Fruit fly (Drosophila melanogaster) whole organism, pupa: ENCODE results near the gene CG32299.

ENCODE experiments used
- CG10348 ChIP-seq: fragments of 200-800 bp; sonication (Bioruptor generic); IDR thresholded peaks from 2 replicates; pipeline ENCODE4 v1.3.6; 2022; ENCODE audit warnings: missing biosample characterization, missing genetic modification characterization
- CG12605 ChIP-seq: fragments of 200-800 bp; sonication (Bioruptor generic); IDR thresholded peaks from 2 replicates; pipeline ENCODE4 v1.3.6; 2022; ENCODE audit warnings: missing biosample characterization, missing genetic modification characterization
- CG13204 ChIP-seq: fragments of 200-800 bp; sonication (Bioruptor generic); optimal IDR thresholded peaks from 2 replicates; lab custom pipeline; 2018; ENCODE audit warnings: missing biosample characterization, mild to moderate bottlenecking, missing genetic modification characterization, moderate library complexity
- CG14655 ChIP-seq: fragments of 200-800 bp; sonication (Bioruptor generic); optimal IDR thresholded peaks from 3 replicates; lab custom pipeline; 2017; ENCODE audit warnings: mild to moderate bottlenecking, missing biosample characterization, missing genetic modification reagents, missing genetic modification characterization
- CG15710 ChIP-seq: fragments of 200-800 bp; sonication (Bioruptor generic); optimal IDR thresholded peaks from 2 replicates; lab custom pipeline; 2018; ENCODE audit warnings: missing biosample characterization, mild to moderate bottlenecking, missing genetic modification characterization, moderate library complexity
- CG17806 ChIP-seq: fragments of 200-800 bp; sonication (Bioruptor generic); optimal IDR thresholded peaks from 2 replicates; lab custom pipeline; 2018; ENCODE audit warnings: missing biosample characterization, mild to moderate bottlenecking, missing genetic modification characterization, moderate library complexity
- CG32121 ChIP-seq: fragments of 200-800 bp; sonication (Bioruptor generic); IDR thresholded peaks from 2 replicates; pipeline ENCODE4 v1.3.6; 2022; ENCODE audit warnings: missing biosample characterization, missing genetic modification characterization
- CG34367 ChIP-seq: fragments of 200-800 bp; sonication (Bioruptor generic); optimal IDR thresholded peaks from 2 replicates; lab custom pipeline; 2018; ENCODE audit warnings: missing biosample characterization, mild to moderate bottlenecking, missing genetic modification characterization
- CG4496 ChIP-seq: fragments of 200-800 bp; sonication (Bioruptor generic); IDR thresholded peaks from 3 replicates; pipeline ENCODE4 v1.3.6; 2022; ENCODE audit warnings: missing biosample characterization, missing genetic modification characterization
- CG8159 ChIP-seq: fragments of 200-800 bp; sonication (Bioruptor generic); optimal IDR thresholded peaks from 3 replicates; lab custom pipeline; 2018; ENCODE audit warnings: missing biosample characterization, mild to moderate bottlenecking, missing genetic modification characterization, moderate library complexity
- CG8301 ChIP-seq: fragments of 200-800 bp; sonication (Bioruptor generic); optimal IDR thresholded peaks from 2 replicates; lab custom pipeline; 2018; ENCODE audit warnings: missing biosample characterization, mild to moderate bottlenecking, missing genetic modification characterization
- CG9948 ChIP-seq: fragments of 200-800 bp; sonication (Bioruptor generic); optimal IDR thresholded peaks from 2 replicates; lab custom pipeline; 2018; ENCODE audit warnings: missing biosample characterization, mild to moderate bottlenecking, missing genetic modification characterization, moderate library complexity
- D1 ChIP-seq: fragments of 200-800 bp; sonication (Bioruptor generic); optimal IDR thresholded peaks from 2 replicates; lab custom pipeline; 2018; ENCODE audit warnings: missing biosample characterization, mild to moderate bottlenecking, missing genetic modification characterization, moderate library complexity
- EcR ChIP-seq: fragments of 200-800 bp; sonication (Bioruptor generic); optimal IDR thresholded peaks from 3 replicates; lab custom pipeline; 2019; ENCODE audit warnings: missing biosample characterization, missing genetic modification characterization, mild to moderate bottlenecking, moderate library complexity, missing genetic modification reagents
- Ets98B ChIP-seq: fragments of 200-800 bp; sonication (Bioruptor generic); IDR thresholded peaks from 2 replicates; pipeline ENCODE4 v1.3.6; 2022; ENCODE audit warnings: missing biosample characterization, missing genetic modification characterization
- Pif1A ChIP-seq: fragments of 200-800 bp; sonication (Bioruptor generic); optimal IDR thresholded peaks from 3 replicates; lab custom pipeline; 2016; ENCODE audit warnings: missing biosample characterization, missing genetic modification characterization
- Pif1B ChIP-seq: fragments of 200-800 bp; sonication (Bioruptor generic); optimal IDR thresholded peaks from 3 replicates; lab custom pipeline; 2016; ENCODE audit warnings: missing biosample characterization, missing genetic modification characterization
- Snoo ChIP-seq: fragments of 200-800 bp; sonication (Bioruptor generic); optimal IDR thresholded peaks from 3 replicates; lab custom pipeline; 2017; ENCODE audit warnings: missing biosample characterization, mild to moderate bottlenecking, missing genetic modification characterization, inconsistent platforms
- fd96Ca ChIP-seq: fragments of 200-800 bp; sonication (Bioruptor generic); IDR thresholded peaks from 3 replicates; pipeline ENCODE4 v1.3.6; 2022; ENCODE audit warnings: missing biosample characterization, missing genetic modification characterization
- gl ChIP-seq: fragments of 200-800 bp; sonication (Bioruptor generic); optimal IDR thresholded peaks from 2 replicates; lab custom pipeline; 2018; ENCODE audit warnings: missing biosample characterization, mild to moderate bottlenecking, missing genetic modification characterization
- rn ChIP-seq: fragments of 200-800 bp; sonication (Bioruptor generic); IDR thresholded peaks from 2 replicates; pipeline ENCODE4 v1.3.6; 2022; ENCODE audit warnings: missing biosample characterization, missing genetic modification characterization

The CG32299 gene

DNA sequence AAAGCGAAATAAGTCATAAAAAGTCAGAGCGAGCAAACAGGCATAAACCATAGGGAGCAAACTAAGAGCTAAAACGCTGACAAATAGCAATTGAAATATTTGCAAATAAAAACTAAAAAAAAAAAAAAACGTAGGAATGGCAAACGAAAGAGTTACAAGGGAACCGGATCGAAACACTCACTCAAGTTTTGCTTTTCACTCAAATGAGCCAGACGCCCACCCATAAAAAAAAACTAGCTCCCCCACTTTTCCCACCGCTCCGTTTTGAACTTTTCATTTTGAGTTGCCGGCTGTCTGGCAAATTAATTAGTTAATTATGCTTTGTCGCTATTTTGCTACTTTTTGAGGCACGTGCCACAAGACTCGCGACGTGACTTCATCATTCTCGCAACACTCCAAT is 24.1 kb upstream of the CG32299 start:
- TF ChIP-seq fd96Ca (GFP tag; lab: Robert Waterston, UW): no peak
- TF ChIP-seq CG13204 (GFP tag; lab: Kevin White, UChicago): no peak
- TF ChIP-seq CG14655: no peak
- TF ChIP-seq CG17806 (tag; lab: Kevin White, UChicago): no peak
- no peak for TF ChIP-seq Pif1A (GFP tag; lab: Kevin White, UChicago)
- TF ChIP-seq CG12605 (GFP tag; lab: Robert Waterston, UW): peak; percentile 20; the same call in 1 of the 2 replicates
- TF ChIP-seq D1 (tag; lab: Kevin White, UChicago): no peak
- TF ChIP-seq CG4496 (GFP tag; lab: Robert Waterston, UW): no peak
- no peak for TF ChIP-seq CG8301 (tag; lab: Kevin White, UChicago)

DNA sequence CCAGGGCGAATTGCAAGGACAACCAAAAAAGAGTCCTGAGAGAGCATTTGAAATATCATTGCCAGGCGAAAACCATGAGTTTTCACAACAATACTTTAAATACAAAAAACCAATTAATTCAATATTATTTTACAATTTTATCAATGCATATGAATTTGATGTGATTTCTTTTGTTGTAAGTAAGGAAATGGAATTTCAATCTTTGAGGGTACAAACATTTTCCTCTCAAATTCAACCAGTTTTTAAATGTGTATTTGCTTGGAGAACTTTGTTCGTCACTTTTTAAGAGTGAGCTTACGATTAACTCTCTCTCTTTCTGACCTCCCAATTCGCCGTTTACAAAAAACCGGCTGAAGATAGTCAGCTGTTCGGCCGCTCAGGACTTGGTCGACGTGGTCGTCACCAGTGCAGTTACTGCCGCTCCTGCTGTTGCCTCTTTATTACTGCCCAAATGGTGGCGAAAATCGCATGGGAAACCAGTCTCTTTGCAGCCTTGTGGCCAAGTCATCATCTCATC is 20.8 kb upstream of the CG32299 start:
- TF ChIP-seq CG4496 (GFP tag; lab: Robert Waterston, UW): peak; percentile 39; the same call in 1 of the 3 replicates
- TF ChIP-seq CG17806 (tag; lab: Kevin White, UChicago): peak; percentile 76
- TF ChIP-seq CG13204 (GFP tag; lab: Kevin White, UChicago): no peak
- TF ChIP-seq CG15710: peak; percentile 58
- peak; percentile 17; the same call in 1 of the 2 replicates for TF ChIP-seq CG12605 (GFP tag; lab: Robert Waterston, UW)
- peak; percentile 45 for TF ChIP-seq Snoo (tag; lab: Kevin White, UChicago)
- peak; percentile 50 for TF ChIP-seq Pif1B (GFP tag; lab: Kevin White, UChicago)
- TF ChIP-seq Pif1A (GFP tag; lab: Kevin White, UChicago): peak; percentile 71
- TF ChIP-seq Ets98B (GFP tag; lab: Robert Waterston, UW): peak; percentile 54
- TF ChIP-seq CG9948: peak; percentile 73
- TF ChIP-seq CG8159 (tag; lab: Kevin White, UChicago): peak; percentile 73
- no peak for TF ChIP-seq fd96Ca (GFP tag; lab: Robert Waterston, UW)
- TF ChIP-seq CG10348: no peak
- peak; percentile 56 for TF ChIP-seq CG14655
- TF ChIP-seq CG32121 (GFP tag; lab: Robert Waterston, UW): 0 out of 2 replicates have a peak, but pooled peaks have one; percentile 30
- peak; percentile 56 for TF ChIP-seq CG34367
- peak; percentile 54 for TF ChIP-seq CG8301 (tag; lab: Kevin White, UChicago)
- TF ChIP-seq gl (tag; lab: Kevin White, UChicago): peak; percentile 4
- no peak for TF ChIP-seq EcR
- TF ChIP-seq D1 (tag; lab: Kevin White, UChicago): peak; percentile 15
- no peak for TF ChIP-seq rn (GFP tag; lab: Robert Waterston, UW)

DNA sequence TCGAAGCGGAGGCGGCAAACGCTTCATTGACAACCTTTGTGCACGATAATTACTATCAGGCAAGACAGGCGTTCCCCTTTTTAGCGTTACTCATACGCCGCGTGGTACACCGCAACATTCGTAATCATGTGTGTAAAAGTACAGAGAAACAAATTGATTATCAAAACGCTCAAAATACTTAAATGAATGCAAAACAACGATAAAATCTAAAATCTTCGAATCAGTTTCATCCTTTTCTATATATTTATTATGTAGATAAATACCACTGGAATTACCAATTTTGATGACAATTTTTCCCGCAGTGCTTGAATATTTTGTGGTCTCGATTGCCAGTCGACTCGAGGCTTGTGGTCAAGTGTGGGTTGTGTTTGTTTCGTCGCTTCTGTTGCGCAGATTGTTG is 20.1 kb upstream of the CG32299 start:
- no peak for TF ChIP-seq CG8159 (tag; lab: Kevin White, UChicago)
- TF ChIP-seq Pif1B (GFP tag; lab: Kevin White, UChicago): no peak
- TF ChIP-seq CG14655: no peak
- TF ChIP-seq CG12605 (GFP tag; lab: Robert Waterston, UW): peak; percentile 35; the same call in 1 of the 2 replicates
- TF ChIP-seq CG34367: no peak
- TF ChIP-seq CG13204 (GFP tag; lab: Kevin White, UChicago): no peak
- no peak for TF ChIP-seq rn (GFP tag; lab: Robert Waterston, UW)
- peak; percentile 56 for TF ChIP-seq Pif1A (GFP tag; lab: Kevin White, UChicago)
- TF ChIP-seq CG10348: no peak
- no peak for TF ChIP-seq D1 (tag; lab: Kevin White, UChicago)
- no peak for TF ChIP-seq EcR
- TF ChIP-seq gl (tag; lab: Kevin White, UChicago): no peak
- TF ChIP-seq Snoo (tag; lab: Kevin White, UChicago): no peak
- peak; percentile 51 for TF ChIP-seq CG32121 (GFP tag; lab: Robert Waterston, UW)
- peak; percentile 37; the same call in 1 of the 2 replicates for TF ChIP-seq Ets98B (GFP tag; lab: Robert Waterston, UW)
- TF ChIP-seq fd96Ca (GFP tag; lab: Robert Waterston, UW): no peak
- peak; percentile 52; the same call in 2 of the 3 replicates for TF ChIP-seq CG4496 (GFP tag; lab: Robert Waterston, UW)
- TF ChIP-seq CG9948: peak; percentile 25
- TF ChIP-seq CG17806 (tag; lab: Kevin White, UChicago): peak; percentile 48
- peak; percentile 7 for TF ChIP-seq CG15710
- TF ChIP-seq CG8301 (tag; lab: Kevin White, UChicago): peak; percentile 49
- TF ChIP-seq, all 21 proteins: peak for 9

DNA sequence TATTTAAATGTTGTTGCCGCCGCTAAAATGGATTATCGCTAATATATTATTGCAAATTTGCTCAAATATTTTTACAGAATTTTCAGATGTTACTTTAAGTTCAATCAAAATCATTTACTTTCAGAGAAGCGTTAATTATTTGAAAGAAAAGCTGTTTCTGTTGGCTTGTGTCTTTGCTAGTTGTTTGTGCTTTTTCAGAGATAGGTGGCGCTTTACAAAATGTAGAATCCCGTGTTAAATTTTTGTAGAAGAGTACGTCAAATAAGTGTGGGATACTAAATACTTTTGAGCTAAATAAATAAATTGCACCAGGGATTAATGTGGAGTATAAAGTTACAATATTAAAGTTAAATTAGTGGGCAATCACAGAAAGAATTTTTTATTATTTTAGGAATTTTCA is 18.5 kb upstream of the CG32299 start:
- TF ChIP-seq CG34367: no peak
- TF ChIP-seq D1 (tag; lab: Kevin White, UChicago): peak; percentile 96

DNA sequence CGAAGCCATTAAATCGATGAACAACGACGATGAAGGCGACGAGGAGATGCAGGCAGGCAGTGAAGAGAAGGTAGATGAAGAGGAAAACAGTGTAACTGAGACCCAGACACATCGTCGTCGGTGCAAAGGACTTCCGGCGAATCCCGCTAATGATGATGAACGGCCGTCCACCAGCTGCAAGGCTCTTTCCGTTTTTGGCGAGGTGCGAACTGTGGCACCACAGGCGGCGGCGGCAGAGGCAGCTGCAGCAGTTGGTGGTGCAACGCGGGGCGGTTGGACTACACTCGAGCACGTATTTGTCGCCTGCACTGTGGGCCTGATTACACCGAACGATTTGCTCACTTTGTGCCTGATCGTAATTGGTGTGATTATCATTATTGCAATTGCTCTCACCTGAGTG is 17.2 kb upstream of the CG32299 start:
- TF ChIP-seq fd96Ca (GFP tag; lab: Robert Waterston, UW) (0 out of 3 replicates have a peak, but pooled peaks have one; percentile 6), CG8301 (tag; lab: Kevin White, UChicago) (no peak), CG32121 (GFP tag; lab: Robert Waterston, UW) (peak; percentile 34; the same call in 1 of the 2 replicates), gl (tag; lab: Kevin White, UChicago) (no peak), CG17806 (tag; lab: Kevin White, UChicago) (no peak), CG13204 (GFP tag; lab: Kevin White, UChicago) (peak; percentile 12), Ets98B (GFP tag; lab: Robert Waterston, UW) (peak; percentile 10; the same call in 1 of the 2 replicates), CG14655 (no peak), CG9948 (no peak), CG4496 (GFP tag; lab: Robert Waterston, UW) (peak; percentile 40; the same call in 1 of the 3 replicates), EcR (no peak), CG34367 (no peak)

DNA sequence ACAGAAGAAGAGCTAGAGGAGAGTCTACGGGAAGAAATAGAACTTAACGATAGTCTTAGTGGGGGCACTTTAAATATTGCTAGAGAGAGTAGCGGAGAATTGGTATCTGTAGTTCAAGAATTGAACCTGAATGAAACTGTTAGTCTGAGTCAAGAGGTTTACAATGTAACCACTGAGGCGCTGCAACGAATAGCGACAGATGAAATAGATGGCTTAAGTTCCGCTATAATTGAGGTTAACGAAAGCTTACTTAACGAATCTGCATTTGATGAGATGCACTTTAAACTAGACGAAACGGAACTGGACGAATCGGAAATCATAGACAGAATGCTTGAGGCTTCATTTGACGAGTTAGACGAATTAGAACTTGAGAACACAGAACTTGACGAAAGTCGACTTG is 16.5 kb upstream of the CG32299 start:
- no peak for TF ChIP-seq CG13204 (GFP tag; lab: Kevin White, UChicago)
- no peak for TF ChIP-seq EcR
- TF ChIP-seq CG17806 (tag; lab: Kevin White, UChicago): no peak
- no peak for TF ChIP-seq Ets98B (GFP tag; lab: Robert Waterston, UW)
- TF ChIP-seq CG8301 (tag; lab: Kevin White, UChicago): no peak
- no peak for TF ChIP-seq fd96Ca (GFP tag; lab: Robert Waterston, UW)
- no peak for TF ChIP-seq rn (GFP tag; lab: Robert Waterston, UW)
- TF ChIP-seq D1 (tag; lab: Kevin White, UChicago): no peak
- no peak for TF ChIP-seq CG34367
- no peak for TF ChIP-seq CG32121 (GFP tag; lab: Robert Waterston, UW)
- TF ChIP-seq CG14655: no peak
- no peak for TF ChIP-seq CG10348
- TF ChIP-seq Snoo (tag; lab: Kevin White, UChicago): no peak
- TF ChIP-seq Pif1A (GFP tag; lab: Kevin White, UChicago): no peak
- TF ChIP-seq gl (tag; lab: Kevin White, UChicago): no peak
